Fruit fly (Drosophila melanogaster): ENCODE results near the gene CG33978.

- no peak for TF ChIP-seq Sin3A (optimal IDR thresholded peaks at IDR 0.05)
- TF ChIP-seq CG32772 (GFP tag; IDR thresholded peaks at IDR 0.05), result no peak
- no peak for TF ChIP-seq MBD-R2 (GFP tag; IDR thresholded peaks at IDR 0.05)
Observed at dm6 chr4:149123-149522, 26.3 kb downstream of the CG33978 start.

Measured in whole organism, embryonic.